Worm (Caenorhabditis elegans) whole organism, L3 larva: Measurements from ENCODE around the gene Y111B2A.21.

Source experiments
- ZK546.5 ChIP-seq: sonication (generic microtip); optimal IDR thresholded peaks from 2 replicates; lab custom pipeline; 2017; ENCODE audit warnings: missing biosample characterization, missing genetic modification characterization
- pha-4 ChIP-seq: fragments of 150-350 bp; optimal IDR thresholded peaks from 2 replicates; lab custom pipeline; 2014; ENCODE audit warnings: missing biosample characterization, missing genetic modification reagents, missing genetic modification characterization
- sea-2 ChIP-seq: fragments of 150-350 bp; sonication (generic microtip); optimal IDR thresholded peaks from 4 replicates; lab custom pipeline; 2014; ENCODE audit warnings: missing biosample characterization, missing genetic modification reagents, missing genetic modification characterization
- ztf-4 ChIP-seq: fragments of 150-350 bp; optimal IDR thresholded peaks from 2 replicates; lab custom pipeline; 2014; ENCODE audit warnings: missing biosample characterization, missing genetic modification characterization

- no peak for TF ChIP-seq pha-4 (tag; lab: Kevin White, UChicago)
- TF ChIP-seq sea-2 (GFP tag; lab: Kevin White, UChicago) = no peak
- no peak for TF ChIP-seq ZK546.5 (tag; lab: Kevin White, UChicago)
- TF ChIP-seq ztf-4 (tag; lab: Kevin White, UChicago) = no peak
Observed at ce11 chrIII:12699194-12699593, 47.0 kb upstream of the Y111B2A.21 start, which contains the start of gene sas-1.
